Fruit fly (Drosophila melanogaster) whole organism, embryonic: ENCODE data around the gene CG7906.

Source experiments
- Abd-B ChIP-seq: fragments of 200-800 bp; sonication (Bioruptor generic); optimal IDR thresholded peaks from 2 replicates; lab custom pipeline; 2018; ENCODE audit warnings: missing biosample characterization, mild to moderate bottlenecking, missing genetic modification characterization, moderate library complexity
- Awh ChIP-seq: fragments of 200-800 bp; sonication (Bioruptor generic); IDR thresholded peaks from 2 replicates; pipeline ENCODE4, ENCODE4 v1.3.6; 2022; ENCODE audit warnings: missing biosample characterization, missing genetic modification characterization
- C15 ChIP-seq: fragments of 200-800 bp; sonication (Bioruptor generic); IDR thresholded peaks from 3 replicates; pipeline ENCODE4 v1.3.6; 2022; ENCODE audit warnings: missing biosample characterization, missing genetic modification characterization
- CG10267 ChIP-seq: fragments of 200-800 bp; sonication (Bioruptor generic); optimal IDR thresholded peaks from 2 replicates; lab custom pipeline; 2018; ENCODE audit warnings: missing biosample characterization, mild to moderate bottlenecking, missing genetic modification characterization, moderate library complexity
- CG12155 ChIP-seq: fragments of 200-800 bp; sonication (Bioruptor generic); optimal IDR thresholded peaks from 3 replicates; lab custom pipeline; 2016; ENCODE audit warnings: missing biosample characterization, missing genetic modification characterization
- CG12391 ChIP-seq: fragments of 200-800 bp; sonication (Bioruptor generic); optimal IDR thresholded peaks from 3 replicates; lab custom pipeline; 2018; ENCODE audit warnings: missing biosample characterization, mild to moderate bottlenecking, missing genetic modification characterization, moderate library complexity
- CG12659 ChIP-seq: fragments of 200-800 bp; sonication (Bioruptor generic); optimal IDR thresholded peaks from 3 replicates; lab custom pipeline; 2017; ENCODE audit warnings: mild to moderate bottlenecking, missing biosample characterization, missing genetic modification reagents, missing genetic modification characterization
- CG13424 ChIP-seq: fragments of 200-800 bp; sonication (Bioruptor generic); optimal IDR thresholded peaks from 2 replicates; lab custom pipeline; 2019; ENCODE audit warnings: missing biosample characterization, mild to moderate bottlenecking, missing genetic modification characterization, moderate library complexity
- CG14050 ChIP-seq: fragments of 200-800 bp; sonication (Bioruptor generic); IDR thresholded peaks from 3 replicates; pipeline ENCODE4 v1.3.6; 2022; ENCODE audit warnings: missing biosample characterization, missing genetic modification characterization
- CG15011 ChIP-seq: fragments of 200-800 bp; sonication (Bioruptor generic); optimal IDR thresholded peaks from 3 replicates; lab custom pipeline; 2018; ENCODE audit warnings: missing biosample characterization, mild to moderate bottlenecking, missing genetic modification characterization
- CG15269 ChIP-seq: fragments of 200-800 bp; sonication (Bioruptor generic); optimal IDR thresholded peaks from 2 replicates; lab custom pipeline; 2018; ENCODE audit warnings: missing biosample characterization, mild to moderate bottlenecking, missing genetic modification characterization, moderate library complexity
- CG18262 ChIP-seq: fragments of 200-800 bp; optimal IDR thresholded peaks from 3 replicates; lab custom pipeline; 2019; ENCODE audit warnings: missing biosample characterization, mild to moderate bottlenecking, missing genetic modification characterization, moderate library complexity
- CG3065 ChIP-seq: fragments of 200-800 bp; sonication (Bioruptor generic); optimal IDR thresholded peaks from 2 replicates; lab custom pipeline; 2016; ENCODE audit warnings: missing biosample characterization, missing genetic modification characterization
- CG31224 ChIP-seq: fragments of 200-800 bp; sonication (Bioruptor generic); IDR thresholded peaks from 2 replicates; pipeline ENCODE4 v1.3.6; 2022; ENCODE audit warnings: missing biosample characterization, missing genetic modification characterization
- CG42726 ChIP-seq: fragments of 200-800 bp; sonication (Bioruptor generic); IDR thresholded peaks from 2 replicates; pipeline ENCODE4 v1.3.6; 2022; ENCODE audit warnings: missing biosample characterization, missing genetic modification characterization; ENCODE audit not compliant: partially characterized antibody
- CG4424 ChIP-seq: fragments of 200-800 bp; sonication (Bioruptor generic); optimal IDR thresholded peaks from 3 replicates; lab custom pipeline; 2016; ENCODE audit warnings: missing biosample characterization, missing genetic modification characterization
- CG4617 ChIP-seq: fragments of 200-800 bp; sonication (Bioruptor generic); optimal IDR thresholded peaks from 3 replicates; lab custom pipeline; 2016; ENCODE audit warnings: missing biosample characterization, missing genetic modification characterization, borderline replicate concordance
- CG7745 ChIP-seq: fragments of 200-800 bp; sonication (Bioruptor generic); optimal IDR thresholded peaks from 2 replicates; lab custom pipeline; 2018; ENCODE audit warnings: missing biosample characterization, mild to moderate bottlenecking, missing genetic modification characterization, moderate library complexity
- CG9437 ChIP-seq: fragments of 200-800 bp; sonication (Bioruptor generic); optimal IDR thresholded peaks from 2 replicates; lab custom pipeline; 2018; ENCODE audit warnings: missing biosample characterization, mild to moderate bottlenecking, missing genetic modification characterization
- CG9797 ChIP-seq: fragments of 200-800 bp; sonication (Bioruptor generic); optimal IDR thresholded peaks from 3 replicates; lab custom pipeline; 2018; ENCODE audit warnings: missing biosample characterization, mild to moderate bottlenecking, missing genetic modification characterization
- CHES-1-like ChIP-seq: fragments of 200-800 bp; sonication (Bioruptor generic); optimal IDR thresholded peaks from 2 replicates; lab custom pipeline; 2016; ENCODE audit warnings: missing biosample characterization, missing genetic modification characterization
- CoRest ChIP-seq: fragments of 200-800 bp; sonication (Bioruptor generic); optimal IDR thresholded peaks from 3 replicates; lab custom pipeline; 2018; ENCODE audit warnings: missing biosample characterization, mild to moderate bottlenecking, missing genetic modification characterization, moderate library complexity
- Dbx ChIP-seq: fragments of 200-800 bp; sonication (Bioruptor generic); IDR thresholded peaks from 3 replicates; pipeline ENCODE4 v1.3.6; 2022; ENCODE audit warnings: missing biosample characterization, missing genetic modification characterization
- H15 ChIP-seq: fragments of 200-800 bp; sonication (Bioruptor generic); IDR thresholded peaks from 3 replicates; pipeline ENCODE4 v1.3.6; 2022; ENCODE audit warnings: missing biosample characterization, missing genetic modification characterization
- NC2β ChIP-seq: fragments of 200-800 bp; sonication (Bioruptor generic); optimal IDR thresholded peaks from 2 replicates; lab custom pipeline; 2016; ENCODE audit warnings: missing biosample characterization, missing genetic modification characterization
- Nf-YB ChIP-seq: fragments of 200-800 bp; sonication (Bioruptor generic); optimal IDR thresholded peaks from 3 replicates; lab custom pipeline; 2019; ENCODE audit warnings: missing biosample characterization, mild to moderate bottlenecking, missing genetic modification characterization, moderate library complexity
- bsh ChIP-seq, 2 experiments: fragments of 200-800 bp; sonication (Bioruptor generic); optimal IDR thresholded peaks; 2 replicates each; lab custom pipeline; 2017 to 2018; ENCODE audit warnings: mild to moderate bottlenecking in 2 of 2, missing biosample characterization in 2 of 2, missing genetic modification characterization in 2 of 2, moderate library complexity in 1 of 2
- cad ChIP-seq: fragments of >200 bp; optimal IDR thresholded peaks from 2 replicates; lab custom pipeline; 2017; ENCODE audit warnings: missing biosample characterization, missing genetic modification characterization
- chif ChIP-seq, 2 experiments: fragments of 200-800 bp; sonication (Bioruptor generic); optimal IDR thresholded peaks; 3 replicates each; lab custom pipeline; 2016; ENCODE audit warnings: missing biosample characterization in 2 of 2, missing genetic modification characterization in 2 of 2
- chm ChIP-seq: fragments of 200-800 bp; sonication (Bioruptor generic); IDR thresholded peaks from 2 replicates; pipeline ENCODE4 v1.3.6; 2022; ENCODE audit warnings: missing biosample characterization, missing genetic modification characterization
- croc ChIP-seq: fragments of 200-800 bp; sonication (Bioruptor generic); conservative IDR thresholded peaks from 3 replicates; pipeline ENCODE4 v1.3.6; 2022; ENCODE audit warnings: missing biosample characterization, missing genetic modification characterization
- crol ChIP-seq: fragments of 200-800 bp; sonication (Bioruptor generic); IDR thresholded peaks from 2 replicates; pipeline ENCODE4 v1.3.6; 2022; ENCODE audit warnings: missing biosample characterization, missing genetic modification characterization
- dan ChIP-seq: fragments of 200-800 bp; sonication (Bioruptor generic); IDR thresholded peaks from 2 replicates; pipeline ENCODE4 v1.3.6; 2022; ENCODE audit warnings: missing biosample characterization, missing genetic modification characterization
- dysf ChIP-seq: fragments of 200-800 bp; sonication (Bioruptor generic); IDR thresholded peaks from 3 replicates; pipeline ENCODE4 v1.3.6; 2022; ENCODE audit warnings: missing biosample characterization, missing genetic modification characterization
- eyg ChIP-seq: fragments of 200-800 bp; sonication (Bioruptor generic); optimal IDR thresholded peaks from 3 replicates; lab custom pipeline; 2016; ENCODE audit warnings: missing biosample characterization, missing genetic modification characterization
- ftz-f1 ChIP-seq: fragments of 200-800 bp; sonication (Bioruptor generic); optimal IDR thresholded peaks from 2 replicates; lab custom pipeline; 2016; ENCODE audit warnings: missing biosample characterization, missing genetic modification characterization
- gem ChIP-seq: fragments of 200-800 bp; sonication (Bioruptor generic); optimal IDR thresholded peaks from 2 replicates; lab custom pipeline; 2019; ENCODE audit warnings: missing biosample characterization, mild to moderate bottlenecking, missing genetic modification characterization, moderate library complexity
- gsb ChIP-seq: fragments of 200-800 bp; sonication (Bioruptor generic); IDR thresholded peaks from 2 replicates; pipeline ENCODE4 v1.3.6; 2022; ENCODE audit warnings: missing biosample characterization, missing genetic modification characterization
- nmo ChIP-seq: fragments of 200-800 bp; sonication (Bioruptor generic); optimal IDR thresholded peaks from 2 replicates; lab custom pipeline; 2018; ENCODE audit warnings: missing biosample characterization, mild to moderate bottlenecking, missing genetic modification characterization, moderate library complexity
- pb ChIP-seq: fragments of 200-800 bp; sonication (Bioruptor generic); optimal IDR thresholded peaks from 3 replicates; lab custom pipeline; 2016; ENCODE audit warnings: missing biosample characterization, missing genetic modification characterization
- rib ChIP-seq: fragments of 200-800 bp; sonication (Bioruptor generic); IDR thresholded peaks from 2 replicates; pipeline ENCODE4 v1.3.6; 2022; ENCODE audit warnings: missing biosample characterization, missing genetic modification characterization
- row ChIP-seq: fragments of 200-800 bp; sonication (Bioruptor generic); IDR thresholded peaks from 3 replicates; pipeline ENCODE4 v1.3.6; 2022; ENCODE audit warnings: missing biosample characterization, missing genetic modification characterization
- sd ChIP-seq: fragments of 200-800 bp; sonication (Bioruptor generic); optimal IDR thresholded peaks from 3 replicates; lab custom pipeline; 2018; ENCODE audit warnings: missing biosample characterization, mild to moderate bottlenecking, missing genetic modification characterization, moderate library complexity
- sens-2 ChIP-seq: fragments of 200-800 bp; sonication (Bioruptor generic); IDR thresholded peaks from 2 replicates; pipeline ENCODE4 v1.3.6; 2022; ENCODE audit warnings: missing biosample characterization, missing genetic modification characterization
- seq ChIP-seq: fragments of 200-800 bp; sonication (Bioruptor generic); IDR thresholded peaks from 2 replicates; pipeline ENCODE4 v1.3.6; 2022; ENCODE audit warnings: missing biosample characterization, missing genetic modification characterization
- ttk ChIP-seq: fragments of 200-800 bp; sonication (Bioruptor generic); IDR thresholded peaks from 2 replicates; pipeline ENCODE4 v2.1.2; 2022; ENCODE audit warnings: missing biosample characterization, missing genetic modification characterization
- unc-4 ChIP-seq: fragments of 200-800 bp; sonication (Bioruptor generic); IDR thresholded peaks from 2 replicates; pipeline ENCODE4 v1.3.6; 2022; ENCODE audit warnings: missing biosample characterization, missing genetic modification characterization; ENCODE audit not compliant: partially characterized antibody
- unpg ChIP-seq: fragments of 200-800 bp; sonication (Bioruptor generic); optimal IDR thresholded peaks from 3 replicates; lab custom pipeline; 2018; ENCODE audit warnings: missing biosample characterization, mild to moderate bottlenecking, missing genetic modification characterization, moderate library complexity

CG7906 gene

DNA sequence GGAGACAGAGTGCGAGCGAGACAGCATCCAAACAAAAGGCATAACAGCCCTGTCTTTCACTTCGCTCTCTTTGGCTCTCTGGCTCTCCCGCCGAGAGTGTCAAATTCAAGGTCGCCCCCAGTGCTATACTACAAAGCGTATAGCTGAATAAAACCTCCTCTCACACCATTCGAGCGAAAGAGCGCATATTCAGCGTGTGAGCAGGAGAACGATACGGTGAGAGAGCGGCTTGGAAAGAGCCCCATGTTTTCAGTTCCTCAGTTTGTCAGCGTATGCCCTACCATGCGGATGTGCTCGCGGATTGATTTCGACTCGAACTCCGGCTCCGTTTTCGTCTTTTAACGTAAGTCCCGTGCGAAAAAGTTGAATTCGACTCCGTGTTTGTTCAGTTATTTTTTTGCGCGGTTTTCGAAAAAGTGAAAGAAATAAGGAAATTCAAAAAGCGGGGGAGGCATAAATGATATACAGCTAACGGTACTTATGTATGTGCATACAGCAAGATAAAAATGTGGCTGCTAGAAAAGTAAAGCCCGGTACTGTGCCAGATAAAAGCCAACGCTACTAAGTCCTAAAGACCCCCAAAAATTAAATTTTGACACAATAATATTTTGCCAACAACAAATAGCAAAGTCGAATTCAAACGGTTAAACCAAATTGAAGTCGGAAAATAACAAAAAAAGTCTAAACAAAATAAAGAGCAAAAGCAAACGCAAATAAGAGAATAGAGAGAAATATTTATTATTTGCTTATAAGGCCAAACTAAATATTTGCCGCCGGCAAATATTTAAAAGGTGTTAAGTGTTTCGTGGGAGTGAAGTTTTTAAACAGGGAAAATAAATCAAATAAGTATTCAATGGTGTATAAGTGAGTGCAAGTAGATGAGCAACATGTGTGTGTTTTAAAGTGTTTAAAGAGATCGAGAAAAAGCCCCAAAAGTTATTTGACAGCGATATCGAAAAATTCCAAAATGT is 37.9 kb downstream of the CG7906 start, which contains the start of gene fz (continued):
- no peak for TF ChIP-seq dysf (GFP tag; lab: Robert Waterston, UW)
- TF ChIP-seq CG42726, result peak; percentile 74
- TF ChIP-seq H15 (GFP tag; lab: Robert Waterston, UW), result no peak
- TF ChIP-seq croc (GFP tag; lab: Robert Waterston, UW), result no peak
- no peak for TF ChIP-seq ttk (GFP tag; lab: Robert Waterston, UW)
- no peak for TF ChIP-seq CHES-1-like
- TF ChIP-seq CG10267 (tag; lab: Kevin White, UChicago), result peak; percentile 9
- TF ChIP-seq bsh (GFP tag; optimal IDR thresholded peaks at IDR 0.05; lab: Kevin White, UChicago), result peak in 1 of 2 experiments; percentile 21
- TF ChIP-seq CG3065, result no peak
- TF ChIP-seq gem (tag; lab: Kevin White, UChicago), result peak; percentile 45
- TF ChIP-seq CG12155 (GFP tag; lab: Kevin White, UChicago), result no peak
- TF ChIP-seq CG15011, result peak; percentile 9
- TF ChIP-seq CG12391 (tag; lab: Kevin White, UChicago), result no peak
- no peak for TF ChIP-seq Abd-B (GFP tag; lab: Kevin White, UChicago)
- no peak for TF ChIP-seq CG4617 (GFP tag; lab: Kevin White, UChicago)
- no peak for TF ChIP-seq eyg (GFP tag; lab: Kevin White, UChicago)
- TF ChIP-seq Dbx (GFP tag; lab: Robert Waterston, UW), result peak; percentile 35; the same call in 2 of the 3 replicates
- TF ChIP-seq chm (GFP tag; lab: Robert Waterston, UW), result peak; percentile 88
- TF ChIP-seq pb, result no peak
- TF ChIP-seq Nf-YB, result no peak
- TF ChIP-seq nmo (GFP tag; lab: Kevin White, UChicago), result no peak
- TF ChIP-seq CG9797 (GFP tag; lab: Kevin White, UChicago), result no peak
- TF ChIP-seq cad, result peak; percentile 31
- TF ChIP-seq CG15269, result no peak
- TF ChIP-seq CG7745, result peak; percentile 53
- peak; percentile 35 for TF ChIP-seq CoRest (tag; lab: Kevin White, UChicago)
- peak; percentile 37; the same call in 1 of the 2 replicates for TF ChIP-seq Awh (GFP tag; lab: Robert Waterston, UW)
- peak; percentile 12; the same call in 1 of the 3 replicates for TF ChIP-seq row
- no peak for TF ChIP-seq CG4424 (GFP tag; lab: Kevin White, UChicago)
- TF ChIP-seq sd (tag; lab: Kevin White, UChicago), result no peak
- TF ChIP-seq ftz-f1 (GFP tag; lab: Kevin White, UChicago), result peak; percentile 98
- TF ChIP-seq C15 (GFP tag; lab: Robert Waterston, UW), result no peak
- TF ChIP-seq dan (GFP tag; lab: Robert Waterston, UW), result no peak
- no peak for TF ChIP-seq CG14050
- TF ChIP-seq CG9437 (GFP tag; lab: Kevin White, UChicago), result peak; percentile 72
- no peak for TF ChIP-seq CG31224 (GFP tag; lab: Robert Waterston, UW)
- peak; percentile 63 for TF ChIP-seq unc-4 (GFP tag; lab: Robert Waterston, UW)
- peak; percentile 53; the same call in 1 of the 2 replicates for TF ChIP-seq seq (GFP tag; lab: Robert Waterston, UW)
- TF ChIP-seq rib (GFP tag; lab: Robert Waterston, UW), result peak; percentile 59; the same call in 1 of the 2 replicates
- peak; percentile 32 for TF ChIP-seq CG18262
- no peak for TF ChIP-seq CG13424 (tag; lab: Kevin White, UChicago)
- TF ChIP-seq NC2β (GFP tag; lab: Kevin White, UChicago), result no peak
- TF ChIP-seq crol (GFP tag; lab: Robert Waterston, UW), result peak; percentile 38; the same call in 1 of the 2 replicates
- peak; percentile 48 for TF ChIP-seq unpg (GFP tag; lab: Kevin White, UChicago)
- TF ChIP-seq sens-2 (GFP tag; lab: Robert Waterston, UW), result no peak
- TF ChIP-seq gsb (GFP tag; lab: Robert Waterston, UW), result no peak
- TF ChIP-seq chif (GFP tag; optimal IDR thresholded peaks at IDR 0.05; lab: Kevin White, UChicago), result no peak
- no peak for TF ChIP-seq CG12659 (GFP tag; lab: Kevin White, UChicago)
